Worm (Caenorhabditis elegans) whole organism, midembryonic: ENCODE data around the gene srh-190.

Experiments used
- T22C8.4 ChIP-seq: fragments of 200-800 bp; sonication (Bioruptor generic); IDR thresholded peaks from 2 replicates; pipeline ENCODE4 v1.3.6; 2022; ENCODE audit warnings: missing genetic modification characterization, missing compliant biosample characterization
- cog-1 ChIP-seq: sonication (generic microtip); optimal IDR thresholded peaks from 2 replicates; lab custom pipeline; 2016; ENCODE audit warnings: missing genetic modification characterization, missing compliant biosample characterization
- flt-1 ChIP-seq: fragments of 200-800 bp; sonication (Bioruptor generic); IDR thresholded peaks from 2 replicates; pipeline ENCODE4 v1.3.6; 2022; ENCODE audit warnings: missing genetic modification characterization, missing compliant biosample characterization
- klf-2 ChIP-seq: fragments of 200-800 bp; sonication (Bioruptor generic); conservative IDR thresholded peaks from 2 replicates; pipeline ENCODE4 v1.3.6; 2022; ENCODE audit warnings: missing genetic modification reagents, missing genetic modification characterization, missing compliant biosample characterization
- med-1 ChIP-seq: sonication (generic microtip); optimal IDR thresholded peaks from 2 replicates; lab custom pipeline; 2017; ENCODE audit warnings: missing genetic modification characterization, mild to moderate bottlenecking, missing compliant biosample characterization, antibody characterized with exemption, missing genetic modification reagents; ENCODE audit not compliant: insufficient read depth
- ref-1 ChIP-seq: fragments of 200-800 bp; sonication (Bioruptor generic); conservative IDR thresholded peaks from 2 replicates; pipeline ENCODE4 v1.3.6; 2022; ENCODE audit warnings: missing genetic modification reagents, missing genetic modification characterization, missing compliant biosample characterization
- tab-1 ChIP-seq: fragments of 200-800 bp; sonication (Bioruptor generic); IDR thresholded peaks from 2 replicates; pipeline ENCODE4 v1.3.6; 2022; ENCODE audit warnings: missing genetic modification characterization, missing compliant biosample characterization
- ztf-23 ChIP-seq: fragments of 200-800 bp; sonication (Bioruptor generic); IDR thresholded peaks from 2 replicates; pipeline ENCODE4 v1.3.6; 2022; ENCODE audit warnings: missing genetic modification reagents, missing genetic modification characterization, missing compliant biosample characterization
- ztf-29 ChIP-seq: fragments of 200-800 bp; sonication (Bioruptor generic); IDR thresholded peaks from 2 replicates; pipeline ENCODE4 v1.3.6; 2022; ENCODE audit warnings: missing genetic modification reagents, missing genetic modification characterization, missing compliant biosample characterization

srh-190 gene

DNA sequence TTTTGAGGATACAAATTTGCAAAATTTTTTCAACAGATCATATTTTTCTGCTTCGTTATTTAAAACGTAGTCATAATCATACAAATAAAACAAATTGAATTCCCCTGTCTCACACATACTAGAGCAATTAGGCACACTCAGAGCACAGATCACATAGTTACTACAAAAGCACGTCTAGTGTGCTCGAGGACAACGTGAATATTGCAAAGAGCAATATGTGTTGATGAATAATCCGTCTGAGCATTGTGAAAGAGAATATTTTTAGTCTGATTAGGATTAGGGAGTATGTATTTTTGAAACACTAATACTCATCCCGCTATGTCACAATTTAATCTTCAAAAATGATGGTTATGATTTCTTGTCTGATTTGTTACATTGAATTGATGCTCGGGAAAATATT is 25.7 kb upstream of the srh-190 start:
- TF ChIP-seq tab-1 (GFP tag; lab: Robert Waterston, UW) (no peak), klf-2 (GFP tag; lab: Robert Waterston, UW) (no peak)

DNA sequence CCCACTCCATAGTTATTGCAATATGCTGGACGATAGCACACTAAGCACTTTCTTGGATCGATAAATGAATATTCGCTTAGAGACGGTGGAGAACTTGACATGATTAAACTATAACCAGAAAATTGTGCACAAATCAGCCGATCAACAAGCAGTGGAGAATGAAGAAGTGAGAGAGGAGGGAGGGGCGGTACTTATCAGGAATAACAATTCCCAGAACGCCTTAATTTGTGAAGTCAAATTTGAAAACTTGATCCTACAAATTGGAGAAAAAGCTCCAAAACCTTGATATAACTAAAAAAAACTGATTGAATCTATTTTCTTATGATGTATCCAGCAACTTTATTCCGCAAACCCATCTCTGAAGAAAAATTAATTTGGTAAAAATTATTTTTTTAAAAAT is 24.7 kb upstream of the srh-190 start, which contains the start of gene nhr-159:
TSS of gene nhr-159 (minus strand) at position 101 of the 400 bp plus-strand sequence.
- TF ChIP-seq T22C8.4: no peak
- TF ChIP-seq tab-1 (GFP tag; lab: Robert Waterston, UW): no peak
- no peak for TF ChIP-seq med-1 (GFP tag; lab: Kevin White, UChicago)
- no peak for TF ChIP-seq ztf-29
- no peak for TF ChIP-seq flt-1 (GFP tag; lab: Robert Waterston, UW)
- TF ChIP-seq ztf-23 (GFP tag; lab: Robert Waterston, UW): no peak
- TF ChIP-seq ref-1 (GFP tag; lab: Robert Waterston, UW): no peak
- no peak for TF ChIP-seq klf-2 (GFP tag; lab: Robert Waterston, UW)
- no peak for TF ChIP-seq cog-1 (tag; lab: Kevin White, UChicago)

DNA sequence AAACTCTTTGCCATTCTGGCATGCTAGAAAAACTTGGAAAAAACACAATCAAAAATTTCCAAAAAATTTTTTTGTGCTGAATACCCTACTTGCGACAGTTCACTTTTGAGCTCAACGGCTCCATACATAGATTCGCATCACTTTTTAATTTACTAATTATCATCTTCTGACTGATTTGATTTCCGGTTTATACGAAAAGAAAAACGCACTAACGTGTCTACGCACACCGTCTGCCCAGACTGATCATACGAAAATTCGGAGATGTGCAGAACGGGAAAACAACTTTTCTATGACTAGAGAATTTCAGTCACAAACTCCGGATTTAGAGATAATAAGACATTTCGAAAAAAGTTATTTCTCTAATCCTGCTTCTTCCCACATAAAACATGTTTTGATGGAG is 18.4 kb upstream of the srh-190 start:
- no peak for TF ChIP-seq klf-2 (GFP tag; lab: Robert Waterston, UW)
- TF ChIP-seq med-1 (GFP tag; lab: Kevin White, UChicago): no peak
- TF ChIP-seq cog-1 (tag; lab: Kevin White, UChicago): no peak
- TF ChIP-seq ztf-29: no peak
- TF ChIP-seq flt-1 (GFP tag; lab: Robert Waterston, UW): no peak
- TF ChIP-seq ztf-23 (GFP tag; lab: Robert Waterston, UW): no peak
- TF ChIP-seq ref-1 (GFP tag; lab: Robert Waterston, UW): no peak
- TF ChIP-seq tab-1 (GFP tag; lab: Robert Waterston, UW): no peak
- TF ChIP-seq T22C8.4: no peak

DNA sequence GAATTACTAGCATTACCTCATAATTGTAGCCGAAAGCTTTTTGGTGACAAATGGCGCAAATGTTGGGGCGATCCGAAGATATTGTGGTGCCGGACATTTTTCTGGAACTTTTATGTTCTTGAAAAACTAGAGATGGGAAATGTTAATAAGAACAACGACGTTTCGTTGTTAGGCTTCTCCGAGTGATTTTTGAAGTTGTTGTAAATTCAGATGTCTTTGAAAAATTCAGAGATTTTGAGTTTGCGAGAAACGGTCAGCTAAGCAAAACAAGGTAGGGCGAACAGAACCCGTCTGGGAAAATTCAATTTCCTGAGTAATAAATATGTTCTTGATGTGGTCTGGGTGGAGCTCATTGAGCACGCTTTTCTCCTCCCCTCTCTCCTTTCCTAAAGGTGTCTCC is 16.8 kb upstream of the srh-190 start, which contains the start of gene nhr-124:
TSS of gene nhr-124 (minus strand) at position 101 of the 400 bp plus-strand sequence.
- TF ChIP-seq flt-1 (GFP tag; lab: Robert Waterston, UW) (no peak), ztf-29 (no peak), ref-1 (GFP tag; lab: Robert Waterston, UW) (no peak), ztf-23 (GFP tag; lab: Robert Waterston, UW) (no peak), tab-1 (GFP tag; lab: Robert Waterston, UW) (no peak), cog-1 (tag; lab: Kevin White, UChicago) (no peak), T22C8.4 (no peak), med-1 (GFP tag; lab: Kevin White, UChicago) (no peak), klf-2 (GFP tag; lab: Robert Waterston, UW) (no peak)

DNA sequence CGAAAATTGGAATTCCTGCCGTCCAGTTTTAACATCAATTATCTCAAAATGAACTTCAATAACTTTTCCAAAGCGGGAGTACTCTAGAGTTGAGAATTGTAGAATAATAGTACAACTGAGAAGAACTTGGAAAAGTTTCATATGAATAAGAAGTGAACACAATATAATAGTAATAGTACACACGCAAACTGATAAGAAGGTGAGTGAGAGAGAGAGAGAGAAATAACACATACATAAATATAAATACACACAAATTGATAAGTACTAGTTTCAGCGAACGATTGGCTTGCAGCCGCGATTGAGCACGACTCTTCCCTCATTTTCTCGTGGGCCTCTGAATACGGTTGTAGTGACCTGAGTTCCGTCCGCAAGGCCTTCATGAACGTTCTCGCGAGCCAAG is 13.8 kb upstream of the srh-190 start, which contains the start of gene C17E7.13:
TSS of gene C17E7.13 (minus strand) at position 176 of the 400 bp plus-strand sequence.
- no peak for TF ChIP-seq ztf-23 (GFP tag; lab: Robert Waterston, UW)
- TF ChIP-seq tab-1 (GFP tag; lab: Robert Waterston, UW): no peak
- no peak for TF ChIP-seq med-1 (GFP tag; lab: Kevin White, UChicago)
- no peak for TF ChIP-seq ztf-29
- no peak for TF ChIP-seq ref-1 (GFP tag; lab: Robert Waterston, UW)
- no peak for TF ChIP-seq cog-1 (tag; lab: Kevin White, UChicago)
- TF ChIP-seq klf-2 (GFP tag; lab: Robert Waterston, UW): no peak
- TF ChIP-seq flt-1 (GFP tag; lab: Robert Waterston, UW): no peak
- no peak for TF ChIP-seq T22C8.4

DNA sequence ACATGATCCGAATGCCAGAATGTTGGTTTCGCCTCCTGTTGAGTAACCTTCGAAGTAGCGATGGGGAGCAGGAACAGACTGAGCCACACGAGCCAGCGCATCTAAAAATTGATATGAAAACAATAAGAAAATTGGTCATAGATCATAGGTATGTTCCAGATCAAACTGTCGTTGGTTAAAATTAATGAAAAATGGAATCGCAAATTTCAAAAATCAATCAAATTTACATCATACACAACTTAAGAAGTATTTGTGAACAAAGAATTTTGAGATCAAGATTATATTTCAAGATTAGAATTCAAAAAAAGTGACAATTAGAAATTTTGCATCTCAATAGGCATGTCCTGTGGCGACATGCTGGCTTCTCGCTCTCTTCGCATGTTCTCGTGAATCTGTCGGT is 12.1 kb upstream of the srh-190 start, which contains the start of gene C17E7.9:
TSS of gene C17E7.9 (minus strand) at position 101 of the 400 bp plus-strand sequence.
- no peak for TF ChIP-seq ztf-23 (GFP tag; lab: Robert Waterston, UW)
- no peak for TF ChIP-seq flt-1 (GFP tag; lab: Robert Waterston, UW)
- no peak for TF ChIP-seq ref-1 (GFP tag; lab: Robert Waterston, UW)
- no peak for TF ChIP-seq med-1 (GFP tag; lab: Kevin White, UChicago)
- TF ChIP-seq tab-1 (GFP tag; lab: Robert Waterston, UW): no peak
- TF ChIP-seq cog-1 (tag; lab: Kevin White, UChicago): no peak
- no peak for TF ChIP-seq klf-2 (GFP tag; lab: Robert Waterston, UW)

DNA sequence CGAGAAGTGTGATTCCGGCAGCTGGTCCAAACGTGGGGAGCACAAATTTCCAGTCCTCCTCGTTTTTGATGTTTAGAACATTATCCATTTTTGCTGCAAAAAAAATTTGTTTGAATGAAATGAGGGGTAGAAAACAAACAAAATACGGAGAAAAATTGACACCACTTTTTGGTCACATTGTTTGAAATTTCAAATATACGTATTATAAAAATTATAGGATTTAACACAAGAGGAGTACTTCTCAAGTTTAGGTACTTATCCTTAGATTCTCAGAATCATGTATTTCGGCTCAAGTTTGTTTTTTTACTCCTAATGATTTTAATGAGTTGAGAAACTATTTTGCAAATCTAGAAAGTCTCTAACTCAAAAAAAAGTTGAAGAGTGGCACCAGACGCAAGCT is 11.0 kb upstream of the srh-190 start, which contains the start of gene C17E7.12:
TSS of gene C17E7.12 (minus strand) at position 101 of the 400 bp plus-strand sequence.
- no peak for TF ChIP-seq cog-1 (tag; lab: Kevin White, UChicago)
- TF ChIP-seq flt-1 (GFP tag; lab: Robert Waterston, UW): no peak
- TF ChIP-seq ztf-23 (GFP tag; lab: Robert Waterston, UW): no peak
- TF ChIP-seq ztf-29: no peak
- TF ChIP-seq T22C8.4: no peak
- no peak for TF ChIP-seq ref-1 (GFP tag; lab: Robert Waterston, UW)
- no peak for TF ChIP-seq med-1 (GFP tag; lab: Kevin White, UChicago)
- TF ChIP-seq tab-1 (GFP tag; lab: Robert Waterston, UW): no peak
- TF ChIP-seq klf-2 (GFP tag; lab: Robert Waterston, UW): no peak

DNA sequence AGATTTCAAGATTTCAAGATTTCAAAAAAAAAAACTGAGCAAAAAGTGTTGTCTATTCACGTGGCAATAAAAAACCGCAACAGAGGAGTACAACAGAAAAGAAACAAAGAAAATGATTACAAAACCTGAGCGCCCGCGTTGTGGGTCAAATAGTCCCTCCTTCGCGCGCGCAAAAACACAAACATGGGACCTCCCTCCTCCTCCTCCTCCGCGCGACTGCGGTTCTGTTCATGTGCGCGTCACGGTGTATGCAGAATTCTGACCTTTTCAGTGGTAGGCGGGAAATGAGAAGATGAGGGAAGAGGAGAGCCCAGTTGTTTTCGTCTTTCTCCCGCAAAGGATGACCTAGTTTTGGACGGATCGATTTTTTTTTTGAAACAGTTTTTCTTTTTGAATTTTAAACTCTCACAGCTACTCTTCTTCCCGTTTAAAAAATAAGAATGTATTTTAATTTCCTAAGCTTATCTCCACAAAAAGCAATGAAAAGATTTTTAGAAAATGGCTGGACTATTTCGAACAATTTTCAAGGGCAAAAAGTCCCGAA is 10.5 kb upstream of the srh-190 start, which contains the start of gene C17E7.4:
TSS of gene C17E7.4 (plus strand) at position 494 of the 544 bp plus-strand sequence.
- TF ChIP-seq ztf-29 (no peak), ztf-23 (GFP tag; lab: Robert Waterston, UW) (no peak), cog-1 (tag; lab: Kevin White, UChicago) (no peak), med-1 (GFP tag; lab: Kevin White, UChicago) (no peak), klf-2 (GFP tag; lab: Robert Waterston, UW) (no peak), tab-1 (GFP tag; lab: Robert Waterston, UW) (no peak), ref-1 (GFP tag; lab: Robert Waterston, UW) (no peak), flt-1 (GFP tag; lab: Robert Waterston, UW) (no peak), T22C8.4 (no peak)

DNA sequence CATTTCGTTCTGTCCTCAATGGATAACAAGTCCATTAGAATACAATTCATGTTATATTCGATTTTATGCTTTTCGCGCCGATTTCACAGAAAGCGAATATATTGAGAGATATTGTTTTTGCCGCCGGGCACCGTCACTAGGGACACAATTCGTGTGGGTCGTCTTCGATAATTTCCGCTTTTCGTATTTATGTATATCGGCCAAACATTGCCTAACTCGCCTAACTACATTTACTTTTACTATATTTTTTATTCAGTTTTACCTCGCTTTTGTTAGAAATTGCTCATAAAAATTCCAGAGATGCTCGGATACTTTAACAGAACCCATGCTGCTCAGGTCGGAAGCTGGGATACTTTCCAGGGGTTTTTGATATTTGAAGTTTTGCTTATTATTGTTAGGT is 8.2 kb upstream of the srh-190 start, which contains the start of gene sre-9:
TSS of gene sre-9 (plus strand) at position 301 of the 400 bp plus-strand sequence.
- TF ChIP-seq klf-2 (GFP tag; lab: Robert Waterston, UW): no peak
- no peak for TF ChIP-seq tab-1 (GFP tag; lab: Robert Waterston, UW)
- no peak for TF ChIP-seq ref-1 (GFP tag; lab: Robert Waterston, UW)
- TF ChIP-seq T22C8.4: no peak
- no peak for TF ChIP-seq med-1 (GFP tag; lab: Kevin White, UChicago)
- no peak for TF ChIP-seq ztf-29
- TF ChIP-seq ztf-23 (GFP tag; lab: Robert Waterston, UW): no peak
- TF ChIP-seq cog-1 (tag; lab: Kevin White, UChicago): no peak
- no peak for TF ChIP-seq flt-1 (GFP tag; lab: Robert Waterston, UW)
